Worm (Caenorhabditis elegans) whole organism, L4 larva: ENCODE results near the gene srz-83.

ENCODE experiments used
- D1046.2 ChIP-seq: fragments of 200-800 bp; sonication (Bioruptor generic); IDR thresholded peaks from 2 replicates; pipeline ENCODE4 v1.3.6; 2022; ENCODE audit warnings: missing genetic modification characterization, missing compliant biosample characterization
- F37D6.2 ChIP-seq: sonication (generic microtip); optimal IDR thresholded peaks from 2 replicates; lab custom pipeline; 2016; ENCODE audit warnings: mild to moderate bottlenecking, missing genetic modification characterization, missing compliant biosample characterization
- F49E8.2 ChIP-seq: sonication (generic microtip); optimal IDR thresholded peaks from 2 replicates; lab custom pipeline; 2016; ENCODE audit warnings: missing compliant biosample characterization, mild to moderate bottlenecking, missing genetic modification characterization, borderline replicate concordance
- T20F7.1 ChIP-seq: fragments of 200-800 bp; sonication (Bioruptor generic); optimal IDR thresholded peaks from 2 replicates; lab custom pipeline; 2018; ENCODE audit warnings: mild to moderate bottlenecking, missing genetic modification characterization, missing compliant biosample characterization
- T26A8.4 ChIP-seq: fragments of 200-800 bp; sonication (Bioruptor generic); IDR thresholded peaks from 2 replicates; pipeline ENCODE4 v1.3.6; 2022; ENCODE audit warnings: missing genetic modification characterization, missing compliant biosample characterization
- Y48G9A.11 ChIP-seq: fragments of 200-800 bp; sonication (Bioruptor generic); IDR thresholded peaks from 2 replicates; pipeline ENCODE4 v1.3.6; 2022; ENCODE audit warnings: missing genetic modification reagents, missing genetic modification characterization, missing compliant biosample characterization
- Y75B8A.6 ChIP-seq: fragments of 200-800 bp; sonication (Bioruptor generic); IDR thresholded peaks from 2 replicates; pipeline ENCODE4 v1.3.6; 2022; ENCODE audit warnings: missing genetic modification reagents, missing genetic modification characterization, missing compliant biosample characterization
- aly-2 ChIP-seq: sonication (generic microtip); optimal IDR thresholded peaks from 2 replicates; lab custom pipeline; 2018; ENCODE audit warnings: missing biosample characterization, missing genetic modification characterization
- ama-1 ChIP-seq: fragments of 150-350 bp; optimal IDR thresholded peaks from 2 replicates; lab custom pipeline; 2014; ENCODE audit warnings: inconsistent platforms, mixed read lengths
- arid-1 ChIP-seq: fragments of 200-800 bp; sonication (Bioruptor generic); conservative IDR thresholded peaks from 2 replicates; pipeline ENCODE4 v1.3.6; 2022; ENCODE audit warnings: missing genetic modification reagents, missing genetic modification characterization, missing compliant biosample characterization
- attf-4 ChIP-seq: sonication (generic microtip); optimal IDR thresholded peaks from 3 replicates; lab custom pipeline; 2017; ENCODE audit warnings: missing biosample characterization, missing genetic modification characterization
- ceh-20 ChIP-seq: fragments of 200-800 bp; sonication (Bioruptor generic); IDR thresholded peaks from 2 replicates; pipeline ENCODE4 v1.3.6; 2022; ENCODE audit warnings: missing genetic modification reagents, missing genetic modification characterization, missing compliant biosample characterization
- ceh-44 ChIP-seq: fragments of 200-800 bp; sonication (Bioruptor generic); IDR thresholded peaks from 2 replicates; pipeline ENCODE4 v1.3.6; 2022; ENCODE audit warnings: missing genetic modification reagents, missing genetic modification characterization, missing compliant biosample characterization
- ceh-82 ChIP-seq: sonication (generic microtip); optimal IDR thresholded peaks from 2 replicates; lab custom pipeline; 2017; ENCODE audit warnings: missing biosample characterization, missing genetic modification characterization
- daf-12 ChIP-seq: fragments of 150-350 bp; optimal IDR thresholded peaks from 2 replicates; lab custom pipeline; 2014; ENCODE audit warnings: missing biosample characterization, missing genetic modification reagents, missing genetic modification characterization
- daf-16 ChIP-seq, 3 experiments: sonication (generic microtip); optimal IDR thresholded peaks; 2 replicates each; lab custom pipeline; 2016 to 2017; ENCODE audit warnings: missing genetic modification characterization in 3 of 3, missing genetic modification reagents in 3 of 3, mild to moderate bottlenecking in 2 of 3, missing compliant biosample characterization in 2 of 3, missing biosample characterization in 1 of 3, moderate library complexity in 1 of 3
- daf-8 ChIP-seq: fragments of 200-800 bp; sonication (Bioruptor generic); IDR thresholded peaks from 2 replicates; pipeline ENCODE4 v1.3.6; 2022; ENCODE audit warnings: missing genetic modification characterization, missing compliant biosample characterization
- dmd-8 ChIP-seq: fragments of 200-800 bp; sonication (Bioruptor generic); IDR thresholded peaks from 2 replicates; pipeline ENCODE4 v1.3.6; 2022; ENCODE audit warnings: missing genetic modification characterization, missing compliant biosample characterization
- dmd-9 ChIP-seq: fragments of 200-800 bp; sonication (Bioruptor generic); IDR thresholded peaks from 2 replicates; pipeline ENCODE4 v1.3.6; 2022; ENCODE audit warnings: missing genetic modification reagents, missing genetic modification characterization, missing compliant biosample characterization
- dpl-1 ChIP-seq: fragments of 150-350 bp; optimal IDR thresholded peaks from 2 replicates; lab custom pipeline; 2014; ENCODE audit warnings: missing biosample characterization, missing genetic modification reagents, missing genetic modification characterization
- duxl-1 ChIP-seq: sonication (generic microtip); optimal IDR thresholded peaks from 2 replicates; lab custom pipeline; 2016; ENCODE audit warnings: mild to moderate bottlenecking, missing genetic modification characterization, moderate library complexity, missing compliant biosample characterization; ENCODE audit not compliant: poor library complexity
- fos-1 ChIP-seq: fragments of 150-350 bp; optimal IDR thresholded peaks from 2 replicates; lab custom pipeline; 2014; ENCODE audit warnings: missing biosample characterization, missing genetic modification characterization
- hlh-30 ChIP-seq: sonication (generic microtip); optimal IDR thresholded peaks from 2 replicates; lab custom pipeline; 2017; ENCODE audit warnings: antibody characterized with exemption, mild to moderate bottlenecking, missing genetic modification characterization, missing compliant biosample characterization; ENCODE audit not compliant: insufficient read depth
- lim-7 ChIP-seq: fragments of 200-800 bp; sonication (Bioruptor generic); IDR thresholded peaks from 2 replicates; pipeline ENCODE4 v1.3.6; 2022; ENCODE audit warnings: missing genetic modification characterization, missing compliant biosample characterization
- lin-39 ChIP-seq: fragments of 150-350 bp; optimal IDR thresholded peaks from 2 replicates; lab custom pipeline; 2014; ENCODE audit warnings: missing biosample characterization, missing genetic modification reagents, missing genetic modification characterization
- madf-5 ChIP-seq, 2 experiments: fragments of 200-800 bp; sonication (Bioruptor generic); IDR thresholded peaks; 2 replicates each; pipeline ENCODE4 v1.3.6; 2022; ENCODE audit warnings: missing compliant biosample characterization in 2 of 2, missing genetic modification characterization in 2 of 2
- mep-1 ChIP-seq: fragments of 150-350 bp; sonication (generic microtip); optimal IDR thresholded peaks from 3 replicates; lab custom pipeline; 2014; ENCODE audit warnings: missing biosample characterization, missing genetic modification characterization
- mxl-3 ChIP-seq: fragments of 200-800 bp; sonication (Bioruptor generic); optimal IDR thresholded peaks from 2 replicates; lab custom pipeline; 2018; ENCODE audit warnings: mild to moderate bottlenecking, missing genetic modification characterization, missing compliant biosample characterization
- nhr-237 ChIP-seq: sonication (generic microtip); optimal IDR thresholded peaks from 2 replicates; lab custom pipeline; 2017; ENCODE audit warnings: missing biosample characterization, missing genetic modification characterization
- nhr-25 ChIP-seq: sonication (generic microtip); optimal IDR thresholded peaks from 2 replicates; lab custom pipeline; 2017; ENCODE audit warnings: missing genetic modification characterization, mild to moderate bottlenecking, missing compliant biosample characterization, antibody characterized with exemption, moderate library complexity, borderline replicate concordance; ENCODE audit not compliant: insufficient read depth
- nhr-28 ChIP-seq: fragments of 150-350 bp; optimal IDR thresholded peaks from 2 replicates; lab custom pipeline; 2014; ENCODE audit warnings: missing biosample characterization, missing genetic modification characterization
- nhr-41 ChIP-seq: fragments of 200-800 bp; sonication (Bioruptor generic); IDR thresholded peaks from 2 replicates; pipeline ENCODE4 v1.3.6; 2022; ENCODE audit warnings: missing genetic modification reagents, missing genetic modification characterization, missing compliant biosample characterization
- nhr-48 ChIP-seq: sonication (generic microtip); optimal IDR thresholded peaks from 2 replicates; lab custom pipeline; 2016; ENCODE audit warnings: mild to moderate bottlenecking, missing genetic modification characterization, missing compliant biosample characterization
- nhr-76 ChIP-seq: fragments of 150-350 bp; optimal IDR thresholded peaks from 2 replicates; lab custom pipeline; 2014; ENCODE audit warnings: missing biosample characterization, missing genetic modification characterization
- nhr-77 ChIP-seq: fragments of 150-350 bp; optimal IDR thresholded peaks from 2 replicates; lab custom pipeline; 2014; ENCODE audit warnings: missing biosample characterization, missing genetic modification characterization
- pha-4 ChIP-seq, 2 experiments: fragments of 150-350 bp in 1 of 2; fragments of 200-800 bp in 1 of 2; sonication (Bioruptor generic) in 1 of 2; IDR thresholded peaks in 1 of 2; optimal IDR thresholded peaks in 1 of 2; 2 replicates each; pipeline versions ENCODE4 v1.3.6 to Lab custom; 2014 to 2022; ENCODE audit warnings: missing genetic modification characterization in 2 of 2, missing genetic modification reagents in 2 of 2, missing biosample characterization in 1 of 2, missing compliant biosample characterization in 1 of 2
- php-3 ChIP-seq: fragments of 200-800 bp; sonication (Bioruptor generic); IDR thresholded peaks from 2 replicates; pipeline ENCODE4 v1.3.6; 2022; ENCODE audit warnings: missing genetic modification reagents, missing genetic modification characterization, missing compliant biosample characterization
- rbr-2 ChIP-seq: sonication (generic microtip); optimal IDR thresholded peaks from 2 replicates; lab custom pipeline; 2016; ENCODE audit warnings: missing genotype, missing genetic modification characterization, missing compliant biosample characterization
- saeg-2 ChIP-seq: fragments of 200-800 bp; sonication (Bioruptor generic); IDR thresholded peaks from 2 replicates; pipeline ENCODE4 v1.3.6; 2022; ENCODE audit warnings: missing genetic modification reagents, missing genetic modification characterization, missing compliant biosample characterization
- skn-1 ChIP-seq: fragments of 150-350 bp; optimal IDR thresholded peaks from 2 replicates; lab custom pipeline; 2014; ENCODE audit warnings: missing biosample characterization, missing genetic modification characterization
- snpc-1.2 ChIP-seq: fragments of 200-800 bp; sonication (Bioruptor generic); IDR thresholded peaks from 2 replicates; pipeline ENCODE4 v1.3.6; 2022; ENCODE audit warnings: missing genetic modification reagents, missing genetic modification characterization, missing compliant biosample characterization
- snpc-4 ChIP-seq: fragments of 150-350 bp; optimal IDR thresholded peaks from 2 replicates; lab custom pipeline; 2014; ENCODE audit warnings: missing biosample characterization, missing genetic modification characterization
- spr-3 ChIP-seq: fragments of 200-800 bp; sonication (Bioruptor generic); optimal IDR thresholded peaks from 2 replicates; lab custom pipeline; 2018; ENCODE audit warnings: mild to moderate bottlenecking, missing genetic modification characterization, missing compliant biosample characterization
- tag-97 ChIP-seq: fragments of 200-800 bp; sonication (Bioruptor generic); IDR thresholded peaks from 2 replicates; pipeline ENCODE4 v1.3.6; 2022; ENCODE audit warnings: missing genetic modification characterization, missing compliant biosample characterization
- tra-1 ChIP-seq: fragments of 200-800 bp; sonication (Bioruptor generic); IDR thresholded peaks from 2 replicates; pipeline ENCODE4 v1.3.6; 2022; ENCODE audit warnings: missing genetic modification reagents, missing genetic modification characterization, missing compliant biosample characterization
- unc-130 ChIP-seq: sonication (generic microtip); optimal IDR thresholded peaks from 2 replicates; lab custom pipeline; 2016; ENCODE audit warnings: missing genetic modification reagents, missing genetic modification characterization, missing compliant biosample characterization
- unc-39 ChIP-seq: sonication (generic microtip); optimal IDR thresholded peaks from 2 replicates; lab custom pipeline; 2017; ENCODE audit warnings: missing biosample characterization, missing genetic modification characterization
- vab-7 ChIP-seq: fragments of 200-800 bp; sonication (Bioruptor generic); IDR thresholded peaks from 2 replicates; pipeline ENCODE4 v1.3.6; 2022; ENCODE audit warnings: missing genetic modification reagents, missing genetic modification characterization, missing compliant biosample characterization
- zfp-2 ChIP-seq: sonication (generic microtip); optimal IDR thresholded peaks from 2 replicates; lab custom pipeline; 2016; ENCODE audit warnings: mild to moderate bottlenecking, missing genetic modification characterization, missing compliant biosample characterization
- zip-11 ChIP-seq: fragments of 200-800 bp; sonication (Bioruptor generic); IDR thresholded peaks from 2 replicates; pipeline ENCODE4 v1.3.6; 2022; ENCODE audit warnings: missing genetic modification characterization, missing compliant biosample characterization

srz-83 gene

DNA sequence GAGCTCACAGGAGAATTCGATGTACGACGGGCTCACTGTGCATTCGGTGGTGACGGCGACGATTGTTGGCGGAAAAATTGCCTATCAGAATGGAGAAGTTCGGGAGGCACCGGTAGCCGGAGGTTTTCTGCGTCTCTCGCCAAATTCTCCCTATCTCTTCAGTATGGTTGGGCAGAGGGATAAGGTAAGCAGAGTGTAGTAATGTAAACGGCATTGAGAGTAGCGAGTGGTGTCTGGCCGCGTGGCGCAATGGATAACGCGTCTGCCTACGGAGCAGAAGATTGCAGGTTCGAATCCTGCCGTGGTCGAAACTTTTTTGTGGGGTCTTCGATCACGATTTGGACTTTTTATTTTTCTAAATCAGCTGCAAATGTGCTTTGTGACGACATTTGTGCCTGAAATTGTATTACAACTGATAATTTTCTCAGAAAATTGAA is 20.4 kb downstream of the srz-83 start (continued):
- TF ChIP-seq nhr-25 (tag; lab: Kevin White, UChicago), result no peak
- TF ChIP-seq daf-16 (GFP tag; optimal IDR thresholded peaks at IDR 0.05; lab: Kevin White, UChicago), result peak in 1 of 2 experiments; percentile 72
- TF ChIP-seq daf-16 (tag; optimal IDR thresholded peaks at IDR 0.05; lab: Kevin White, UChicago), result peak; percentile 42
- TF ChIP-seq hlh-30 (tag; lab: Kevin White, UChicago), result peak; percentile 39
- no peak for TF ChIP-seq T20F7.1
- peak; percentile 29 for TF ChIP-seq F49E8.2 (tag; lab: Kevin White, UChicago)
- TF ChIP-seq zfp-2 (tag; lab: Kevin White, UChicago), result no peak
- peak; percentile 65 for TF ChIP-seq spr-3
- peak; percentile 42; the same call in 1 of the 2 replicates for TF ChIP-seq dmd-9
- TF ChIP-seq ceh-44, result peak; percentile 40; the same call in 1 of the 2 replicates
- TF ChIP-seq snpc-4 (tag; lab: Kevin White, UChicago), result no peak
- TF ChIP-seq arid-1 (GFP tag; lab: Robert Waterston, UW), result peak; percentile 86; the same call in 1 of the 2 replicates
- no peak for TF ChIP-seq zip-11
- no peak for TF ChIP-seq ceh-20 (GFP tag; lab: Robert Waterston, UW)
- peak; percentile 79 for TF ChIP-seq D1046.2 (GFP tag; lab: Robert Waterston, UW)
- peak; percentile 79 for TF ChIP-seq snpc-1.2 (GFP tag; lab: Robert Waterston, UW)
- TF ChIP-seq lin-39, result no peak
- TF ChIP-seq lim-7, result peak; percentile 83
- TF ChIP-seq dpl-1, result peak; percentile 3
- no peak for TF ChIP-seq daf-12
- no peak for TF ChIP-seq nhr-76 (tag; lab: Kevin White, UChicago)
- no peak for TF ChIP-seq attf-4 (tag; lab: Kevin White, UChicago)
- TF ChIP-seq Y48G9A.11 (GFP tag; lab: Robert Waterston, UW), result peak; percentile 77
- TF ChIP-seq dmd-8 (GFP tag; lab: Robert Waterston, UW), result peak; percentile 91
- TF ChIP-seq tag-97, result no peak
- no peak for TF ChIP-seq ama-1
- TF ChIP-seq ceh-82 (tag; lab: Kevin White, UChicago), result no peak
- no peak for TF ChIP-seq nhr-237 (tag; lab: Kevin White, UChicago)
- 0 out of 2 replicates have a peak, but pooled peaks have one; percentile 25 for TF ChIP-seq daf-8
- TF ChIP-seq vab-7, result peak; percentile 77
- TF ChIP-seq duxl-1 (tag; lab: Kevin White, UChicago), result no peak
- no peak for TF ChIP-seq skn-1
- peak; percentile 73; the same call in 1 of the 2 replicates for TF ChIP-seq tra-1 (GFP tag; lab: Robert Waterston, UW)
- TF ChIP-seq nhr-48, result peak; percentile 10
- TF ChIP-seq rbr-2 (tag; lab: Kevin White, UChicago), result peak; percentile 50
- TF ChIP-seq nhr-41 (GFP tag; lab: Robert Waterston, UW), result no peak
- TF ChIP-seq mep-1 (tag; lab: Kevin White, UChicago), result peak; percentile 69
- peak; percentile 7 for TF ChIP-seq nhr-28 (tag; lab: Kevin White, UChicago)
- TF ChIP-seq php-3 (GFP tag; lab: Robert Waterston, UW), result peak; percentile 75
- TF ChIP-seq saeg-2 (GFP tag; lab: Robert Waterston, UW), result 0 out of 2 replicates have a peak, but pooled peaks have one; percentile 16
- no peak for TF ChIP-seq aly-2
- TF ChIP-seq Y75B8A.6 (GFP tag; lab: Robert Waterston, UW), result 0 out of 2 replicates have a peak, but pooled peaks have one; percentile 44
- TF ChIP-seq F37D6.2 (tag; lab: Kevin White, UChicago), result peak; percentile 45
- TF ChIP-seq unc-39 (tag; lab: Kevin White, UChicago), result no peak
- TF ChIP-seq nhr-77 (tag; lab: Kevin White, UChicago), result no peak
- TF ChIP-seq unc-130 (GFP tag; lab: Kevin White, UChicago), result peak; percentile 49
- TF ChIP-seq pha-4 (GFP tag; IDR thresholded peaks at IDR 0.05; lab: Robert Waterston, UW), result peak; percentile 70; the same call in 1 of the 2 replicates
- no peak for TF ChIP-seq pha-4 (tag; optimal IDR thresholded peaks at IDR 0.05; lab: Kevin White, UChicago)
- no peak for TF ChIP-seq fos-1
- peak; percentile 62 to 76; a peak in 2 of 4 replicates for TF ChIP-seq madf-5 (GFP tag; IDR thresholded peaks at IDR 0.05; lab: Robert Waterston, UW)
- TF ChIP-seq T26A8.4, result peak; percentile 80
- peak; percentile 16 for TF ChIP-seq mxl-3 (GFP tag; lab: Kevin White, UChicago)
